Worm (Caenorhabditis elegans): ENCODE measurements around the gene pcp-3.

Gene pcp-3

DNA sequence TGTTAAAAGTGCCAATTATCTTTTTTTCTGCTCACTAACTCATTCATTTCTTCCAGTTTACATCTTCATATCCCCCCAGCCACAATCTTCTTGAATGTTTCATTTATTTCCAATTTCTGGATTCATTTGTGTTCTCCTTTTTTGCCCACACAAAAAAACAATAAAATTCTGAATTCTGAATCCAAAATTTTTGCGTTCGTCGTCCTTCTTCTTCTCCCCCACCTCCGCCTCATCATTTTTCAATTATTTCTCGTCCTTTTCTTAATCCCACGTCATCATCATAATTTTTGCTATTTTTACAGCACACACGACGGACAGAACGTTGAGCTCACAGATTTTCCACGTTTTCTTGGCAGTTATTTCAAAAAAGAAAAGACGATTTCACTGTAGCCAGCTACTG is 25.7 kb upstream of the pcp-3 start, which contains the start of gene C07C7.1:
TSS of gene C07C7.1 (plus strand) at position 301 of the 400 bp plus-strand sequence.
- no peak for TF ChIP-seq T22C8.4 (GFP tag; IDR thresholded peaks at IDR 0.05)
- no peak for TF ChIP-seq med-1 (GFP tag; optimal IDR thresholded peaks at IDR 0.05; ENCODE audit: insufficient read depth)
- TF ChIP-seq ztf-23 (GFP tag; IDR thresholded peaks at IDR 0.05): no peak
- TF ChIP-seq ref-1 (GFP tag; conservative IDR thresholded peaks at IDR 0.05): no peak
- no peak for TF ChIP-seq cog-1 (tag; optimal IDR thresholded peaks at IDR 0.05)
- TF ChIP-seq flt-1 (GFP tag; IDR thresholded peaks at IDR 0.05): no peak
- TF ChIP-seq tab-1 (GFP tag; IDR thresholded peaks at IDR 0.05): no peak
- TF ChIP-seq klf-2 (GFP tag; conservative IDR thresholded peaks at IDR 0.05): no peak
- TF ChIP-seq ztf-29 (GFP tag; IDR thresholded peaks at IDR 0.05): no peak

ce11 chrIV:9169764-9170163 is 10.9 kb upstream of the pcp-3 start:
- no peak for TF ChIP-seq klf-2 (GFP tag; conservative IDR thresholded peaks at IDR 0.05)
- TF ChIP-seq ztf-29 (GFP tag; IDR thresholded peaks at IDR 0.05): no peak
- no peak for TF ChIP-seq ztf-23 (GFP tag; IDR thresholded peaks at IDR 0.05)
- no peak for TF ChIP-seq ref-1 (GFP tag; conservative IDR thresholded peaks at IDR 0.05)
- TF ChIP-seq T22C8.4 (GFP tag; IDR thresholded peaks at IDR 0.05): no peak
- no peak for TF ChIP-seq cog-1 (tag; optimal IDR thresholded peaks at IDR 0.05)
- TF ChIP-seq flt-1 (GFP tag; IDR thresholded peaks at IDR 0.05): no peak
- no peak for TF ChIP-seq med-1 (GFP tag; optimal IDR thresholded peaks at IDR 0.05; ENCODE audit: insufficient read depth)
- TF ChIP-seq tab-1 (GFP tag; IDR thresholded peaks at IDR 0.05): no peak

ce11 chrIV:9165681-9166080 is 6.9 kb upstream of the pcp-3 start, which contains the start of gene C07C7.3:
TSS of gene C07C7.3 (plus strand) at chrIV:9166051.
- TF ChIP-seq ref-1 (GFP tag; conservative IDR thresholded peaks at IDR 0.05) (no peak), T22C8.4 (GFP tag; IDR thresholded peaks at IDR 0.05) (no peak), flt-1 (GFP tag; IDR thresholded peaks at IDR 0.05) (no peak), cog-1 (tag; optimal IDR thresholded peaks at IDR 0.05) (no peak), ztf-23 (GFP tag; IDR thresholded peaks at IDR 0.05) (no peak), med-1 (GFP tag; optimal IDR thresholded peaks at IDR 0.05; ENCODE audit: insufficient read depth) (no peak), tab-1 (GFP tag; IDR thresholded peaks at IDR 0.05) (no peak), ztf-29 (GFP tag; IDR thresholded peaks at IDR 0.05) (no peak), klf-2 (GFP tag; conservative IDR thresholded peaks at IDR 0.05) (no peak)

ce11 chrIV:9165027-9165426 is 6.2 kb upstream of the pcp-3 start, which contains the start of gene pcp-2:
TSS of gene pcp-2 (minus strand) at chrIV:9165127.
- TF ChIP-seq tab-1 (GFP tag; IDR thresholded peaks at IDR 0.05): no peak
- TF ChIP-seq med-1 (GFP tag; optimal IDR thresholded peaks at IDR 0.05; ENCODE audit: insufficient read depth): no peak
- no peak for TF ChIP-seq cog-1 (tag; optimal IDR thresholded peaks at IDR 0.05)
- no peak for TF ChIP-seq klf-2 (GFP tag; conservative IDR thresholded peaks at IDR 0.05)
- no peak for TF ChIP-seq ztf-29 (GFP tag; IDR thresholded peaks at IDR 0.05)
- no peak for TF ChIP-seq T22C8.4 (GFP tag; IDR thresholded peaks at IDR 0.05)
- TF ChIP-seq ref-1 (GFP tag; conservative IDR thresholded peaks at IDR 0.05): no peak
- no peak for TF ChIP-seq ztf-23 (GFP tag; IDR thresholded peaks at IDR 0.05)

DNA sequence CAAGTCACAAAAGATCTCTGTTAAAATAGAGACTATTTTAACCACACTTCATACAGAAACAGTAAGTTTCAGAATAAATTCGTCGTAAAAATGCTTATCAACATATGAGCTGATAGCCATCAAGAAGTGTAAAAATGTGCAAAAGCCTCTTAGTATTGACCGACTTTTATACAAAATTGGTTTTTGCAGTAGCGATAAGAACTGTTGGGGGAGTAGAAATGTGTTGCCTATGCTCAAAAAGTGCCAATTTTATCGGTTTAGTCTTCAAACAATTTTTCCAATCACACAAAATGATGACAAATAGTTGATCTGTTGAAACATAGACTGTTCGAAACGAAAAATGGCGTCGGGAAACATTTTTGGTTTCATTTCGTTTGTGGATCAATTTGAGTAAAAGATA is 1.0 kb upstream of the pcp-3 start:
- TF ChIP-seq ztf-23 (GFP tag; IDR thresholded peaks at IDR 0.05): no peak
- no peak for TF ChIP-seq ztf-29 (GFP tag; IDR thresholded peaks at IDR 0.05)
- TF ChIP-seq flt-1 (GFP tag; IDR thresholded peaks at IDR 0.05): no peak
- no peak for TF ChIP-seq klf-2 (GFP tag; conservative IDR thresholded peaks at IDR 0.05)
- TF ChIP-seq tab-1 (GFP tag; IDR thresholded peaks at IDR 0.05): no peak
- no peak for TF ChIP-seq T22C8.4 (GFP tag; IDR thresholded peaks at IDR 0.05)
- no peak for TF ChIP-seq med-1 (GFP tag; optimal IDR thresholded peaks at IDR 0.05; ENCODE audit: insufficient read depth)
- TF ChIP-seq cog-1 (tag; optimal IDR thresholded peaks at IDR 0.05): no peak
- TF ChIP-seq ref-1 (GFP tag; conservative IDR thresholded peaks at IDR 0.05): no peak

- TF ChIP-seq tab-1 (GFP tag; IDR thresholded peaks at IDR 0.05) (no peak), med-1 (GFP tag; optimal IDR thresholded peaks at IDR 0.05; ENCODE audit: insufficient read depth) (no peak), cog-1 (tag; optimal IDR thresholded peaks at IDR 0.05) (no peak), ztf-29 (GFP tag; IDR thresholded peaks at IDR 0.05) (no peak), klf-2 (GFP tag; conservative IDR thresholded peaks at IDR 0.05) (no peak), ztf-23 (GFP tag; IDR thresholded peaks at IDR 0.05) (no peak), T22C8.4 (GFP tag; IDR thresholded peaks at IDR 0.05) (no peak), ref-1 (GFP tag; conservative IDR thresholded peaks at IDR 0.05) (no peak), flt-1 (GFP tag; IDR thresholded peaks at IDR 0.05) (no peak)
Observed at ce11 chrIV:9154263-9154662, 4.6 kb downstream of the pcp-3 start, which contains the start of gene F23B2.10. TSS of gene F23B2.10 (minus strand) at chrIV:9154363.

DNA sequence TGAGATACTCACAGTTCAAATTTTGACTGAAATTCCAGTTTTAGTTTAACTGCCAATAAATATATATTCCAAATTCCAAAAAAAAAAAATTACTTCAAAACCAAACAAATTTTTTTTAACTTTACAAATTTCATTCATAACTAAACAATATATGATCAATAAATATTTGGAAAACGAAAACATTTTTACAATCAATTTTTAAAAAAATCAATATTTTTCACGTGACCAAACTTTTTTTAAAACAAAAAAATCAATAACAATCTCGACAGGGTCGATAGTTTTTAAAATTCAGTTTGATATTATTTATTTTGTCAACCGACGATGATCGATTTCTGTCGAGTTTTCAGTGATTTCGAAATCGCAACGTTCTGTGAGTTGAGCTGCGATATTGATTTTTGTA is 8.6 kb downstream of the pcp-3 start, which contains the start of gene F23B2.7:
TSS of gene F23B2.7 (plus strand) at position 301 of the 400 bp plus-strand sequence.
- TF ChIP-seq klf-2 (GFP tag; conservative IDR thresholded peaks at IDR 0.05) (no peak), ztf-23 (GFP tag; IDR thresholded peaks at IDR 0.05) (no peak)

DNA sequence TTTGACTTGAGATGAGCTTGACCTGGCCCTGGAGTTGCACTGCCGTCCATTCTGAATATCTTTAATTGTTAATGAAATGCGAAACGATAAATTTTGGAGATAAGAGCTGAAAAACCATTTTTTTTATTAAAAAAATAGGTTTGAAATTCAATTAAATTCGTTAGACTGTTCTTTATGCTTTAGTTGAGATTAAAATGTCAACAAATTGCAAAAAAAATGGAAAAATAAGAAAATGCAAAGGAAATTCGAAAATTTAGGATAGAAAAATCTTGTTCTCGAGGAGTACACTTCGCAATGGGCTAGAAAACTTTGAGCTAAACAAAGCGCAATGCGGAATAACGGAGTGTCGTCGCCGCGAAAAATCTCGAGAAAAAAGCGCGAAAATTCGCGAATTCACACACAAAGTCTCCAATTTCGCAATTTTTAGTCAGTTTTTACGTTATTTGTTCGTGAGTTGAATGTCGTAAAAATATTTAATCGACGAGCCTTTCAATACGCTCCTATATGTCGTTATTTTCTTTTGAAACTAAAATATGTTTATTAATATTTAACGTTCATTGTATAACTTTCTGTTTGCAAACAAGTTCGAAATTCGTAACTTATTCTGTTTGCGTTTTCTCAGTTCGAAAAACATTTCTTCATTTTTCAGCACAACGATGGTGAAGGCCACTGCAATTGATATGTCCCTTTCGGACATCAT is 11.8 kb downstream of the pcp-3 start, which contains the start of the genes rpb-12 and aly-2:
TSS of gene rpb-12 (minus strand) at position 51 of the 700 bp plus-strand sequence.
TSS of gene aly-2 (plus strand) at position 650 of the 700 bp plus-strand sequence.
- TF ChIP-seq flt-1 (GFP tag; IDR thresholded peaks at IDR 0.05) (no peak), tab-1 (GFP tag; IDR thresholded peaks at IDR 0.05) (no peak), ztf-29 (GFP tag; IDR thresholded peaks at IDR 0.05) (no peak), ztf-23 (GFP tag; IDR thresholded peaks at IDR 0.05) (no peak), T22C8.4 (GFP tag; IDR thresholded peaks at IDR 0.05) (no peak), med-1 (GFP tag; optimal IDR thresholded peaks at IDR 0.05; ENCODE audit: insufficient read depth) (no peak), cog-1 (tag; optimal IDR thresholded peaks at IDR 0.05) (no peak), klf-2 (GFP tag; conservative IDR thresholded peaks at IDR 0.05) (no peak)

- TF ChIP-seq med-1 (GFP tag; optimal IDR thresholded peaks at IDR 0.05; ENCODE audit: insufficient read depth) (no peak), cog-1 (tag; optimal IDR thresholded peaks at IDR 0.05) (no peak), flt-1 (GFP tag; IDR thresholded peaks at IDR 0.05) (no peak), ztf-23 (GFP tag; IDR thresholded peaks at IDR 0.05) (no peak), tab-1 (GFP tag; IDR thresholded peaks at IDR 0.05) (no peak), klf-2 (GFP tag; conservative IDR thresholded peaks at IDR 0.05) (no peak), T22C8.4 (GFP tag; IDR thresholded peaks at IDR 0.05) (no peak), ztf-29 (GFP tag; IDR thresholded peaks at IDR 0.05) (no peak), ref-1 (GFP tag; conservative IDR thresholded peaks at IDR 0.05) (no peak)
Observed at ce11 chrIV:9146111-9146510, 12.7 kb downstream of the pcp-3 start, which contains the start of gene daf-10. TSS of gene daf-10 (minus strand) at chrIV:9146211.

Data from whole organism, midembryonic.